Fruit fly (Drosophila melanogaster) whole organism, embryonic: ENCODE data around the gene red.

ENCODE experiments used
- B-H2 ChIP-seq: fragments of 200-800 bp; sonication (Bioruptor generic); optimal IDR thresholded peaks from 2 replicates; lab custom pipeline; 2018; ENCODE audit warnings: missing biosample characterization, mild to moderate bottlenecking, missing genetic modification characterization
- C15 ChIP-seq: fragments of 200-800 bp; sonication (Bioruptor generic); IDR thresholded peaks from 3 replicates; pipeline ENCODE4 v1.3.6; 2022; ENCODE audit warnings: missing biosample characterization, missing genetic modification characterization
- CG10366 ChIP-seq: fragments of 200-800 bp; sonication (Bioruptor generic); IDR thresholded peaks from 2 replicates; pipeline ENCODE4 v1.3.6; 2022; ENCODE audit warnings: missing biosample characterization, missing genetic modification characterization
- CG10654 ChIP-seq: fragments of 200-800 bp; sonication (Bioruptor generic); optimal IDR thresholded peaks from 2 replicates; lab custom pipeline; 2016; ENCODE audit warnings: missing biosample characterization, missing genetic modification characterization
- CG11456 ChIP-seq: fragments of 200-800 bp; sonication (Bioruptor generic); IDR thresholded peaks from 3 replicates; pipeline ENCODE4 v1.3.6; 2022; ENCODE audit warnings: missing biosample characterization, missing genetic modification characterization
- CG13894 ChIP-seq: fragments of 200-800 bp; sonication (Bioruptor generic); optimal IDR thresholded peaks from 3 replicates; lab custom pipeline; 2018; ENCODE audit warnings: missing biosample characterization, mild to moderate bottlenecking, missing genetic modification characterization, moderate library complexity
- CG14667 ChIP-seq: fragments of 200-800 bp; sonication (Bioruptor generic); IDR thresholded peaks from 2 replicates; pipeline ENCODE4 v1.3.6; 2022; ENCODE audit warnings: missing biosample characterization, missing genetic modification characterization
- CG15696 ChIP-seq: fragments of 200-800 bp; sonication (Bioruptor generic); optimal IDR thresholded peaks from 2 replicates; lab custom pipeline; 2019; ENCODE audit warnings: missing biosample characterization, mild to moderate bottlenecking, missing genetic modification characterization, moderate library complexity
- CG1603 ChIP-seq: fragments of 200-800 bp; sonication (Bioruptor generic); optimal IDR thresholded peaks from 2 replicates; lab custom pipeline; 2019; ENCODE audit warnings: missing biosample characterization, mild to moderate bottlenecking, missing genetic modification characterization, moderate library complexity
- CG1647 ChIP-seq: fragments of 200-800 bp; sonication (Bioruptor generic); optimal IDR thresholded peaks from 3 replicates; lab custom pipeline; 2016; ENCODE audit warnings: missing biosample characterization, missing genetic modification characterization
- CG16813 ChIP-seq: fragments of 200-800 bp; sonication (Bioruptor generic); IDR thresholded peaks from 3 replicates; pipeline ENCODE4 v1.3.6; 2022; ENCODE audit warnings: missing biosample characterization, missing genetic modification characterization; ENCODE audit not compliant: partially characterized antibody
- CG17359 ChIP-seq: fragments of 200-800 bp; sonication (Bioruptor generic); optimal IDR thresholded peaks from 3 replicates; lab custom pipeline; 2018; ENCODE audit warnings: missing biosample characterization, mild to moderate bottlenecking, missing genetic modification characterization, moderate library complexity
- CG2120 ChIP-seq: fragments of 200-800 bp; sonication (Bioruptor generic); optimal IDR thresholded peaks from 3 replicates; lab custom pipeline; 2016; ENCODE audit warnings: missing biosample characterization, missing genetic modification characterization
- CG2889 ChIP-seq: fragments of 200-800 bp; sonication (Bioruptor generic); IDR thresholded peaks from 3 replicates; pipeline ENCODE4 v1.3.6; 2022; ENCODE audit warnings: missing biosample characterization, missing genetic modification characterization
- CG34376 ChIP-seq: fragments of 200-800 bp; sonication (Bioruptor generic); optimal IDR thresholded peaks from 2 replicates; lab custom pipeline; 2018; ENCODE audit warnings: missing biosample characterization, mild to moderate bottlenecking, missing genetic modification characterization
- CG6272 ChIP-seq: fragments of 200-800 bp; sonication (Bioruptor generic); IDR thresholded peaks from 2 replicates; pipeline ENCODE4 v1.3.6; 2022; ENCODE audit warnings: missing biosample characterization, missing genetic modification characterization
- CG6854 ChIP-seq: fragments of 200-800 bp; sonication (Bioruptor generic); optimal IDR thresholded peaks from 3 replicates; lab custom pipeline; 2017; ENCODE audit warnings: missing biosample characterization, mild to moderate bottlenecking, missing genetic modification characterization
- CG7556 ChIP-seq: fragments of 200-800 bp; sonication (Bioruptor generic); optimal IDR thresholded peaks from 2 replicates; lab custom pipeline; 2017; ENCODE audit warnings: missing biosample characterization, mild to moderate bottlenecking, missing genetic modification characterization
- CG7839 ChIP-seq: fragments of 200-800 bp; sonication (Bioruptor generic); optimal IDR thresholded peaks from 3 replicates; lab custom pipeline; 2018; ENCODE audit warnings: missing biosample characterization, mild to moderate bottlenecking, missing genetic modification characterization, moderate library complexity
- D ChIP-seq, 2 experiments: fragments of 200-800 bp in 1 of 2; fragments of >200 bp in 1 of 2; sonication (Bioruptor generic) in 1 of 2; optimal IDR thresholded peaks; 2 replicates in 1 of 2; 3 replicates in 1 of 2; lab custom pipeline; 2017; ENCODE audit warnings: mild to moderate bottlenecking in 1 of 2, missing biosample characterization in 1 of 2, missing genetic modification characterization in 1 of 2, missing genetic modification reagents in 1 of 2
- E2f1 ChIP-seq: fragments of 200-800 bp; sonication (Bioruptor generic); IDR thresholded peaks from 2 replicates; pipeline ENCODE4 v1.3.6; 2022; ENCODE audit warnings: missing biosample characterization, missing genetic modification characterization
- E2f2 ChIP-seq: fragments of 200-800 bp; sonication (Bioruptor generic); IDR thresholded peaks from 2 replicates; pipeline ENCODE4 v1.3.6; 2022; ENCODE audit warnings: missing biosample characterization, missing genetic modification characterization
- Elba2 ChIP-seq: fragments of 200-800 bp; sonication (Bioruptor generic); optimal IDR thresholded peaks from 3 replicates; lab custom pipeline; 2016; ENCODE audit warnings: missing biosample characterization, missing genetic modification characterization
- Gsc ChIP-seq: fragments of 200-800 bp; sonication (Bioruptor generic); IDR thresholded peaks from 2 replicates; pipeline ENCODE4 v1.3.6; 2022; ENCODE audit warnings: missing biosample characterization, missing genetic modification characterization
- HLH3B ChIP-seq: fragments of 200-800 bp; sonication (Bioruptor generic); IDR thresholded peaks from 2 replicates; pipeline ENCODE4 v1.3.6; 2022; ENCODE audit warnings: missing biosample characterization, missing genetic modification characterization
- Hand ChIP-seq: fragments of 200-800 bp; sonication (Bioruptor generic); optimal IDR thresholded peaks from 2 replicates; lab custom pipeline; 2017; ENCODE audit warnings: mild to moderate bottlenecking, missing biosample characterization, missing genetic modification reagents, missing genetic modification characterization
- Hmr ChIP-seq: fragments of 200-800 bp; sonication (Bioruptor generic); optimal IDR thresholded peaks from 3 replicates; lab custom pipeline; 2017; ENCODE audit warnings: mild to moderate bottlenecking, missing biosample characterization, missing genetic modification reagents, missing genetic modification characterization
- MBD-R2 ChIP-seq: fragments of 200-800 bp; sonication (Bioruptor generic); IDR thresholded peaks from 2 replicates; pipeline ENCODE4 v1.3.6; 2022; ENCODE audit warnings: missing biosample characterization, missing genetic modification characterization
- Max ChIP-seq: fragments of 200-800 bp; sonication (Bioruptor generic); optimal IDR thresholded peaks from 2 replicates; lab custom pipeline; 2016; ENCODE audit warnings: missing biosample characterization, mild to moderate bottlenecking, missing genetic modification characterization
- Med ChIP-seq: fragments of 200-800 bp; sonication (Bioruptor generic); peaks from one replicate; lab custom pipeline; 2016; ENCODE audit warnings: missing biosample characterization, missing genetic modification characterization, mild to moderate bottlenecking, inconsistent platforms, moderate library complexity
- Pdp1 ChIP-seq, 2 experiments: fragments of 200-800 bp; sonication (Bioruptor generic); optimal IDR thresholded peaks; 3 replicates each; lab custom pipeline; 2016; ENCODE audit warnings: missing biosample characterization in 2 of 2, missing genetic modification characterization in 2 of 2, mild to moderate bottlenecking in 1 of 2, moderate library complexity in 1 of 2
- Sry-δ ChIP-seq: fragments of 200-800 bp; sonication (Bioruptor generic); optimal IDR thresholded peaks from 2 replicates; lab custom pipeline; 2016; ENCODE audit warnings: missing biosample characterization, missing genetic modification characterization
- en ChIP-seq: fragments of 200-800 bp; sonication (Bioruptor generic); optimal IDR thresholded peaks from 2 replicates; lab custom pipeline; 2016; ENCODE audit warnings: missing biosample characterization, missing genetic modification characterization
- ftz-f1 ChIP-seq: fragments of 200-800 bp; sonication (Bioruptor generic); optimal IDR thresholded peaks from 2 replicates; lab custom pipeline; 2016; ENCODE audit warnings: missing biosample characterization, missing genetic modification characterization
- gt ChIP-seq: fragments of 200-800 bp; sonication (Bioruptor generic); IDR thresholded peaks from 2 replicates; pipeline ENCODE4 v1.3.6; 2022; ENCODE audit warnings: missing biosample characterization, missing genetic modification characterization
- ham ChIP-seq: fragments of 200-800 bp; sonication (Bioruptor generic); IDR thresholded peaks from 2 replicates; pipeline ENCODE4 v1.3.6; 2022; ENCODE audit warnings: missing biosample characterization, missing genetic modification characterization
- insv ChIP-seq, 2 experiments: fragments of 200-800 bp; sonication (Bioruptor generic); optimal IDR thresholded peaks; 3 replicates each; lab custom pipeline; 2016 to 2018; ENCODE audit warnings: missing biosample characterization in 2 of 2, missing genetic modification characterization in 2 of 2
- jumu ChIP-seq: fragments of 200-800 bp; sonication (Bioruptor generic); optimal IDR thresholded peaks from 3 replicates; lab custom pipeline; 2016; ENCODE audit warnings: missing biosample characterization, missing genetic modification characterization
- onecut ChIP-seq: fragments of 200-800 bp; sonication (Bioruptor generic); IDR thresholded peaks from 2 replicates; pipeline ENCODE4 v1.3.6; 2022; ENCODE audit warnings: missing biosample characterization, missing genetic modification characterization
- peb ChIP-seq: fragments of 200-800 bp; sonication (Bioruptor generic); IDR thresholded peaks from 2 replicates; pipeline ENCODE4 v1.3.6; 2022; ENCODE audit warnings: missing biosample characterization, missing genetic modification characterization
- pnt ChIP-seq: fragments of 200-800 bp; sonication (Bioruptor generic); optimal IDR thresholded peaks from 3 replicates; lab custom pipeline; 2016; ENCODE audit warnings: missing biosample characterization, missing genetic modification characterization
- pum ChIP-seq: fragments of 200-800 bp; sonication (Bioruptor generic); optimal IDR thresholded peaks from 2 replicates; lab custom pipeline; 2016; ENCODE audit warnings: missing biosample characterization, missing genetic modification characterization
- ranshi ChIP-seq: fragments of 200-800 bp; sonication (Bioruptor generic); IDR thresholded peaks from 2 replicates; pipeline ENCODE4 v1.3.6; 2022; ENCODE audit warnings: missing biosample characterization, missing genetic modification characterization
- sens ChIP-seq: fragments of 200-800 bp; sonication (Bioruptor generic); peaks from one replicate; lab custom pipeline; 2016; ENCODE audit warnings: missing biosample characterization, missing genetic modification characterization
- shn ChIP-seq: fragments of 200-800 bp; sonication (Bioruptor generic); optimal IDR thresholded peaks from 3 replicates; lab custom pipeline; 2016; ENCODE audit warnings: missing biosample characterization, missing genetic modification characterization
- sima ChIP-seq: fragments of 200-800 bp; sonication (Bioruptor generic); optimal IDR thresholded peaks from 2 replicates; lab custom pipeline; 2016; ENCODE audit warnings: missing biosample characterization, missing genetic modification characterization
- slbo ChIP-seq: fragments of 200-800 bp; sonication (Bioruptor generic); IDR thresholded peaks from 2 replicates; pipeline ENCODE4 v1.3.6; 2022; ENCODE audit warnings: missing biosample characterization, missing genetic modification characterization
- so ChIP-seq: fragments of 200-800 bp; sonication (Bioruptor generic); IDR thresholded peaks from 3 replicates; pipeline ENCODE4 v1.3.6; 2022; ENCODE audit warnings: missing biosample characterization, missing genetic modification characterization
- tll ChIP-seq, 2 experiments: fragments of 200-800 bp in 1 of 2; fragments of >200 bp in 1 of 2; sonication (Bioruptor generic) in 1 of 2; optimal IDR thresholded peaks; 2 replicates each; lab custom pipeline; 2017 to 2019; ENCODE audit warnings: missing biosample characterization in 2 of 2, missing genetic modification characterization in 2 of 2, mild to moderate bottlenecking in 1 of 2, moderate library complexity in 1 of 2
- twi ChIP-seq: fragments of 200-800 bp; optimal IDR thresholded peaks from 2 replicates; lab custom pipeline; 2019; ENCODE audit warnings: missing biosample characterization, mild to moderate bottlenecking, missing genetic modification characterization, moderate library complexity

The red gene

DNA sequence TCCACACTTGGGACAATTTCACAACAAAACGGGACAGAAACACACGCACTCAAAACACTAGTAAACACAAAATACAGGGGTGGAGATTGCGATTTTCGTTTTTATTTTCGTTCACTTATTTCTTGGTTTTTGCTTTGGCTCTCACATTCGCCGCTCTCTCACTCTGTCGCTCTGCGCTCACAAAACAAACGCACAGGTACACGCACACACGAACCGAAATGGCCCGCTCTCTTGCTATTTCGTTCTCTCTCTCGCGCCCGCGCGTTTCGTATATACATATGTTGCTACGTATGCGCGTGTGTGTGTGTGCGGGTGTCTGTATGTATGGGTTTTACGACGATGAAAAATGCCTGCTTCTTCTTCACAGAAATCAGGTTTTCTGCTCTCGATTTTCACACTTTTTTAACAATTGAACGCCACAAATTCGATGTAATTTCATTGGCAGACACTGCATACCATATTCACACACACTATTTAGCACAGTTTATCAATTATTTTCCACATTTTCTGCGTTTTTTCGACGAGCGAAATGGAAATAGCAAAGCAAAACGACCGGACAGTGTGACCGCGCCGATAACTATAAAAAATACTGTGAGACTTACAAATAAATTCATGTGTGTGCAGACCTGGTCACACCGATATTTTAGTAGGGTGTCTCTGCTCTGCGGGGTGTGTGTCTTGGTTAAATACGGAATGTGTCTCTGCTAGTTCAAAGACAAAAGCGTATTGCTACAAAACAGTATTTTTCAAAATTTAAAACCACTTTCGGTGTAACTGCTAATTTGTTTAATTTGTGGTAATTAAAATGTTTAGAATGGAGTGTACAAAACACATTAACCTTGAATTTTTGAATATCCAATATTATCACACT, 2.3 kb upstream of the red start, which contains the start of gene trx (continued):
- TF ChIP-seq insv (GFP tag; optimal IDR thresholded peaks at IDR 0.05; lab: Kevin White, UChicago): peak in 1 of 2 experiments; percentile 50
- TF ChIP-seq CG10654 (GFP tag; lab: Kevin White, UChicago): no peak
- no peak for TF ChIP-seq D (optimal IDR thresholded peaks at IDR 0.05; lab: Kevin White, UChicago)
- TF ChIP-seq D (GFP tag; optimal IDR thresholded peaks at IDR 0.05; lab: Kevin White, UChicago): no peak
- no peak for TF ChIP-seq slbo
- TF ChIP-seq gt (GFP tag; lab: Robert Waterston, UW): no peak
- TF ChIP-seq en (GFP tag; lab: Kevin White, UChicago): no peak
- TF ChIP-seq CG7839 (tag; lab: Kevin White, UChicago): no peak
- no peak for TF ChIP-seq CG16813 (GFP tag; lab: Robert Waterston, UW)
- peak; percentile 43 for TF ChIP-seq Elba2
- peak; percentile 27 for TF ChIP-seq CG2120 (GFP tag; lab: Kevin White, UChicago)
- TF ChIP-seq so (GFP tag; lab: Robert Waterston, UW): no peak
- TF ChIP-seq CG6272 (GFP tag; lab: Robert Waterston, UW): no peak
- no peak for TF ChIP-seq C15
- TF ChIP-seq Hand (GFP tag; lab: Kevin White, UChicago): no peak
- no peak for TF ChIP-seq shn
- TF ChIP-seq Med (GFP tag; lab: Kevin White, UChicago): peak; percentile 84
- peak; percentile 84 for TF ChIP-seq CG1603 (tag; lab: Kevin White, UChicago)
- TF ChIP-seq MBD-R2 (GFP tag; lab: Robert Waterston, UW): no peak
- peak; percentile 80 for TF ChIP-seq sens
- peak; percentile 2 for TF ChIP-seq twi (tag; lab: Kevin White, UChicago)
- TF ChIP-seq ranshi: no peak
- no peak for TF ChIP-seq peb (GFP tag; lab: Robert Waterston, UW)
- TF ChIP-seq B-H2 (GFP tag; lab: Kevin White, UChicago): no peak
- TF ChIP-seq CG7556 (GFP tag; lab: Kevin White, UChicago): no peak
- TF ChIP-seq CG1647 (GFP tag; lab: Kevin White, UChicago): no peak
- TF ChIP-seq CG11456 (GFP tag; lab: Robert Waterston, UW): no peak
- no peak for TF ChIP-seq ftz-f1 (GFP tag; lab: Kevin White, UChicago)
- no peak for TF ChIP-seq Max (GFP tag; lab: Kevin White, UChicago)
- no peak for TF ChIP-seq sima
- TF ChIP-seq tll (GFP tag; optimal IDR thresholded peaks at IDR 0.05; lab: Kevin White, UChicago): peak in 1 of 2 experiments; percentile 33
- TF ChIP-seq CG13894 (tag; lab: Kevin White, UChicago): peak; percentile 46
- peak; percentile 12 for TF ChIP-seq pnt (GFP tag; lab: Kevin White, UChicago)
- TF ChIP-seq Gsc (GFP tag; lab: Robert Waterston, UW): no peak
- peak; percentile 68 for TF ChIP-seq Sry-δ (GFP tag; lab: Kevin White, UChicago)
- no peak for TF ChIP-seq E2f1 (GFP tag; lab: Robert Waterston, UW)
- TF ChIP-seq E2f2: no peak
- no peak for TF ChIP-seq CG14667 (GFP tag; lab: Robert Waterston, UW)
- no peak for TF ChIP-seq CG17359 (tag; lab: Kevin White, UChicago)
- TF ChIP-seq CG15696: peak; percentile 5
- TF ChIP-seq CG10366 (GFP tag; lab: Robert Waterston, UW): no peak
- peak in 1 of 2 experiments; percentile 46 for TF ChIP-seq Pdp1 (GFP tag; optimal IDR thresholded peaks at IDR 0.05; lab: Kevin White, UChicago)
- TF ChIP-seq HLH3B (GFP tag; lab: Robert Waterston, UW): no peak
- no peak for TF ChIP-seq onecut
- peak; percentile 65 for TF ChIP-seq Hmr (GFP tag; lab: Kevin White, UChicago)
- TF ChIP-seq jumu: peak; percentile 29
- TF ChIP-seq pum (GFP tag; lab: Kevin White, UChicago): no peak
- no peak for TF ChIP-seq CG6854 (GFP tag; lab: Kevin White, UChicago)
- peak; percentile 56 for TF ChIP-seq CG34376 (GFP tag; lab: Kevin White, UChicago)
- no peak for TF ChIP-seq ham (GFP tag; lab: Robert Waterston, UW)
- no peak for TF ChIP-seq CG2889
